Fruit fly (Drosophila melanogaster) whole organism, embryonic: ENCODE data around the gene Ir40a.

Experiments used
- Bgb ChIP-seq: fragments of 200-800 bp; sonication (Bioruptor generic); IDR thresholded peaks from 2 replicates; pipeline ENCODE4 v1.3.6; 2022; ENCODE audit warnings: missing biosample characterization, missing genetic modification characterization; ENCODE audit not compliant: partially characterized antibody
- Bteb2 ChIP-seq: fragments of 200-800 bp; sonication (Bioruptor generic); optimal IDR thresholded peaks from 2 replicates; lab custom pipeline; 2016; ENCODE audit warnings: missing biosample characterization, missing genetic modification characterization
- CG10462 ChIP-seq: fragments of 200-800 bp; sonication (Bioruptor generic); optimal IDR thresholded peaks from 2 replicates; lab custom pipeline; 2016; ENCODE audit warnings: missing biosample characterization, missing genetic modification characterization
- CG10654 ChIP-seq: fragments of 200-800 bp; sonication (Bioruptor generic); optimal IDR thresholded peaks from 2 replicates; lab custom pipeline; 2016; ENCODE audit warnings: missing biosample characterization, missing genetic modification characterization
- CG12744 ChIP-seq: fragments of 200-800 bp; sonication (Bioruptor generic); optimal IDR thresholded peaks from 2 replicates; lab custom pipeline; 2016; ENCODE audit warnings: missing biosample characterization, missing genetic modification characterization
- CG13287 ChIP-seq: fragments of 200-800 bp; sonication (Bioruptor generic); IDR thresholded peaks from 2 replicates; pipeline ENCODE4 v1.3.6; 2022; ENCODE audit warnings: missing biosample characterization, missing genetic modification characterization; ENCODE audit not compliant: partially characterized antibody
- CG14860 ChIP-seq: fragments of 200-800 bp; sonication (Bioruptor generic); IDR thresholded peaks from 3 replicates; pipeline ENCODE4 v1.3.6; 2022; ENCODE audit warnings: missing biosample characterization, missing genetic modification characterization; ENCODE audit not compliant: partially characterized antibody
- CG15011 ChIP-seq: fragments of 200-800 bp; sonication (Bioruptor generic); optimal IDR thresholded peaks from 3 replicates; lab custom pipeline; 2018; ENCODE audit warnings: missing biosample characterization, mild to moderate bottlenecking, missing genetic modification characterization
- CG1529 ChIP-seq: fragments of 200-800 bp; sonication (Bioruptor generic); optimal IDR thresholded peaks from 3 replicates; lab custom pipeline; 2018; ENCODE audit warnings: missing biosample characterization, missing genetic modification characterization
- CG16863 ChIP-seq: fragments of 200-800 bp; sonication (Bioruptor generic); optimal IDR thresholded peaks from 3 replicates; lab custom pipeline; 2016; ENCODE audit warnings: missing biosample characterization, missing genetic modification characterization
- CG17612 ChIP-seq: fragments of 200-800 bp; sonication (Bioruptor generic); IDR thresholded peaks from 2 replicates; pipeline ENCODE4 v1.3.6; 2022; ENCODE audit warnings: missing biosample characterization, missing genetic modification characterization
- CG3065 ChIP-seq: fragments of 200-800 bp; sonication (Bioruptor generic); optimal IDR thresholded peaks from 2 replicates; lab custom pipeline; 2016; ENCODE audit warnings: missing biosample characterization, missing genetic modification characterization
- CG31365 ChIP-seq: fragments of 200-800 bp; sonication (Bioruptor generic); optimal IDR thresholded peaks from 2 replicates; lab custom pipeline; 2018; ENCODE audit warnings: missing biosample characterization, mild to moderate bottlenecking, missing genetic modification characterization
- CG3407 ChIP-seq: fragments of 200-800 bp; sonication (Bioruptor generic); optimal IDR thresholded peaks from 2 replicates; lab custom pipeline; 2018; ENCODE audit warnings: missing biosample characterization, mild to moderate bottlenecking, missing genetic modification characterization
- CG34422 ChIP-seq: fragments of 200-800 bp; sonication (Bioruptor generic); IDR thresholded peaks from 3 replicates; pipeline ENCODE4 v1.3.6; 2022; ENCODE audit warnings: missing biosample characterization, missing genetic modification characterization
- CG3995 ChIP-seq: fragments of 200-800 bp; sonication (Bioruptor generic); optimal IDR thresholded peaks from 3 replicates; lab custom pipeline; 2016; ENCODE audit warnings: missing biosample characterization, missing genetic modification characterization
- CG5245 ChIP-seq: fragments of 200-800 bp; sonication (Bioruptor generic); optimal IDR thresholded peaks from 3 replicates; lab custom pipeline; 2016; ENCODE audit warnings: missing biosample characterization, missing genetic modification characterization
- CG6689 ChIP-seq: fragments of 200-800 bp; sonication (Bioruptor generic); IDR thresholded peaks from 2 replicates; pipeline ENCODE4 v1.3.6; 2022; ENCODE audit warnings: missing biosample characterization, missing genetic modification characterization
- CG6791 ChIP-seq: fragments of 200-800 bp; sonication (Bioruptor generic); IDR thresholded peaks from 3 replicates; pipeline ENCODE4 v1.3.6; 2022; ENCODE audit warnings: missing biosample characterization, missing genetic modification characterization; ENCODE audit not compliant: partially characterized antibody
- CG8089 ChIP-seq: fragments of 200-800 bp; sonication (Bioruptor generic); optimal IDR thresholded peaks from 3 replicates; lab custom pipeline; 2016; ENCODE audit warnings: missing biosample characterization, missing genetic modification characterization
- CG9817 ChIP-seq: fragments of 200-800 bp; sonication (Bioruptor generic); optimal IDR thresholded peaks from 2 replicates; lab custom pipeline; 2018; ENCODE audit warnings: missing biosample characterization, mild to moderate bottlenecking, missing genetic modification characterization, moderate library complexity
- CkIIα-i1 ChIP-seq: fragments of 200-800 bp; sonication (Bioruptor generic); IDR thresholded peaks from 2 replicates; pipeline ENCODE4 v1.3.6; 2022; ENCODE audit warnings: missing biosample characterization, missing genetic modification characterization
- D ChIP-seq, 2 experiments: fragments of 200-800 bp in 1 of 2; fragments of >200 bp in 1 of 2; sonication (Bioruptor generic) in 1 of 2; optimal IDR thresholded peaks; 2 replicates in 1 of 2; 3 replicates in 1 of 2; lab custom pipeline; 2017; ENCODE audit warnings: mild to moderate bottlenecking in 1 of 2, missing biosample characterization in 1 of 2, missing genetic modification characterization in 1 of 2, missing genetic modification reagents in 1 of 2
- Deaf1 ChIP-seq: fragments of 200-800 bp; optimal IDR thresholded peaks from 3 replicates; lab custom pipeline; 2019; ENCODE audit warnings: missing biosample characterization, mild to moderate bottlenecking, missing genetic modification characterization, moderate library complexity
- Dfd ChIP-seq, 2 experiments: fragments of >200 bp; optimal IDR thresholded peaks; 2 replicates each; lab custom pipeline; 2017; ENCODE audit warnings: missing biosample characterization in 2 of 2, missing genetic modification characterization in 2 of 2
- Doc3 ChIP-seq: fragments of 200-800 bp; sonication (Bioruptor generic); IDR thresholded peaks from 3 replicates; pipeline ENCODE4 v1.3.6; 2022; ENCODE audit warnings: missing biosample characterization, missing genetic modification characterization; ENCODE audit not compliant: partially characterized antibody
- Dp ChIP-seq: fragments of 200-800 bp; sonication (Bioruptor generic); optimal IDR thresholded peaks from 2 replicates; lab custom pipeline; 2018; ENCODE audit warnings: missing biosample characterization, mild to moderate bottlenecking, missing genetic modification characterization, moderate library complexity
- E2f1 ChIP-seq: fragments of 200-800 bp; sonication (Bioruptor generic); IDR thresholded peaks from 2 replicates; pipeline ENCODE4 v1.3.6; 2022; ENCODE audit warnings: missing biosample characterization, missing genetic modification characterization
- Ets97D ChIP-seq: fragments of 200-800 bp; sonication (Bioruptor generic); optimal IDR thresholded peaks from 3 replicates; lab custom pipeline; 2016; ENCODE audit warnings: missing biosample characterization, missing genetic modification characterization
- Gsc ChIP-seq: fragments of 200-800 bp; sonication (Bioruptor generic); IDR thresholded peaks from 2 replicates; pipeline ENCODE4 v1.3.6; 2022; ENCODE audit warnings: missing biosample characterization, missing genetic modification characterization
- HLHmδ ChIP-seq: fragments of 200-800 bp; sonication (Bioruptor generic); optimal IDR thresholded peaks from 2 replicates; lab custom pipeline; 2018; ENCODE audit warnings: missing biosample characterization, mild to moderate bottlenecking, missing genetic modification characterization, moderate library complexity
- MTF-1 ChIP-seq: fragments of 200-800 bp; sonication (Bioruptor generic); optimal IDR thresholded peaks from 2 replicates; lab custom pipeline; 2018; ENCODE audit warnings: missing biosample characterization, mild to moderate bottlenecking, missing genetic modification characterization, borderline replicate concordance
- Rx ChIP-seq: fragments of 200-800 bp; sonication (Bioruptor generic); IDR thresholded peaks from 2 replicates; pipeline ENCODE4 v1.3.6; 2022; ENCODE audit warnings: missing biosample characterization, missing genetic modification characterization
- Scr ChIP-seq: fragments of 200-800 bp; sonication (Bioruptor generic); IDR thresholded peaks from 2 replicates; pipeline ENCODE4 v1.3.6; 2022; ENCODE audit warnings: missing biosample characterization, missing genetic modification characterization; ENCODE audit not compliant: partially characterized antibody
- Stat92E ChIP-seq, 3 experiments: fragments of >200 bp in 2 of 3; fragments of 200-800 bp in 1 of 3; sonication (Bioruptor generic) in 1 of 3; optimal IDR thresholded peaks; 2 replicates each; lab custom pipeline; 2017 to 2019; ENCODE audit warnings: missing biosample characterization in 3 of 3, missing genetic modification characterization in 3 of 3, mild to moderate bottlenecking in 1 of 3, moderate library complexity in 1 of 3
- Xbp1 ChIP-seq: fragments of 200-800 bp; sonication (Bioruptor generic); optimal IDR thresholded peaks from 3 replicates; lab custom pipeline; 2016; ENCODE audit warnings: missing biosample characterization, mild to moderate bottlenecking, missing genetic modification characterization
- ac ChIP-seq: fragments of 200-800 bp; sonication (Bioruptor generic); optimal IDR thresholded peaks from 3 replicates; lab custom pipeline; 2017; ENCODE audit warnings: missing biosample characterization, mild to moderate bottlenecking, missing genetic modification characterization
- al ChIP-seq: fragments of 200-800 bp; sonication (Bioruptor generic); IDR thresholded peaks from 2 replicates; pipeline ENCODE4 v1.3.6; 2022; ENCODE audit warnings: missing biosample characterization, missing genetic modification characterization
- amos ChIP-seq: fragments of 200-800 bp; sonication (Bioruptor generic); IDR thresholded peaks from 2 replicates; pipeline ENCODE4 v1.3.6; 2022; ENCODE audit warnings: missing biosample characterization, missing genetic modification characterization; ENCODE audit not compliant: partially characterized antibody
- ci ChIP-seq: fragments of 200-800 bp; sonication (Bioruptor generic); IDR thresholded peaks from 3 replicates; pipeline ENCODE4 v1.3.6; 2022; ENCODE audit warnings: missing biosample characterization, missing genetic modification characterization
- nerfin-1 ChIP-seq: fragments of 200-800 bp; sonication (Bioruptor generic); optimal IDR thresholded peaks from 3 replicates; lab custom pipeline; 2019; ENCODE audit warnings: missing biosample characterization, mild to moderate bottlenecking, missing genetic modification characterization, moderate library complexity
- oc ChIP-seq: fragments of 200-800 bp; sonication (Bioruptor generic); optimal IDR thresholded peaks from 2 replicates; lab custom pipeline; 2018; ENCODE audit warnings: missing biosample characterization, mild to moderate bottlenecking, missing genetic modification characterization, moderate library complexity
- pfk ChIP-seq: fragments of 200-800 bp; sonication (Bioruptor generic); optimal IDR thresholded peaks from 2 replicates; lab custom pipeline; 2018; ENCODE audit warnings: missing biosample characterization, mild to moderate bottlenecking, missing genetic modification characterization, moderate library complexity
- sob ChIP-seq: fragments of 200-800 bp; sonication (Bioruptor generic); IDR thresholded peaks from 2 replicates; pipeline ENCODE4 v1.3.6; 2022; ENCODE audit warnings: missing biosample characterization, missing genetic modification characterization
- tgo ChIP-seq: fragments of 200-800 bp; sonication (Bioruptor generic); IDR thresholded peaks from 3 replicates; pipeline ENCODE4 v1.3.6; 2022; ENCODE audit warnings: missing biosample characterization, missing genetic modification characterization
- unc-4 ChIP-seq: fragments of 200-800 bp; sonication (Bioruptor generic); IDR thresholded peaks from 2 replicates; pipeline ENCODE4 v1.3.6; 2022; ENCODE audit warnings: missing biosample characterization, missing genetic modification characterization; ENCODE audit not compliant: partially characterized antibody
- vvl ChIP-seq: fragments of 200-800 bp; sonication (Bioruptor generic); IDR thresholded peaks from 2 replicates; pipeline ENCODE4 v1.3.6; 2022; ENCODE audit warnings: missing biosample characterization, missing genetic modification characterization
- zen ChIP-seq: fragments of 200-800 bp; sonication (Bioruptor generic); optimal IDR thresholded peaks from 3 replicates; lab custom pipeline; 2018; ENCODE audit warnings: missing biosample characterization, mild to moderate bottlenecking, missing genetic modification characterization, moderate library complexity
- zen2 ChIP-seq: fragments of 200-800 bp; sonication (Bioruptor generic); IDR thresholded peaks from 3 replicates; pipeline ENCODE4 v1.3.6; 2022; ENCODE audit warnings: missing biosample characterization, missing genetic modification characterization; ENCODE audit not compliant: partially characterized antibody

Gene Ir40a

DNA sequence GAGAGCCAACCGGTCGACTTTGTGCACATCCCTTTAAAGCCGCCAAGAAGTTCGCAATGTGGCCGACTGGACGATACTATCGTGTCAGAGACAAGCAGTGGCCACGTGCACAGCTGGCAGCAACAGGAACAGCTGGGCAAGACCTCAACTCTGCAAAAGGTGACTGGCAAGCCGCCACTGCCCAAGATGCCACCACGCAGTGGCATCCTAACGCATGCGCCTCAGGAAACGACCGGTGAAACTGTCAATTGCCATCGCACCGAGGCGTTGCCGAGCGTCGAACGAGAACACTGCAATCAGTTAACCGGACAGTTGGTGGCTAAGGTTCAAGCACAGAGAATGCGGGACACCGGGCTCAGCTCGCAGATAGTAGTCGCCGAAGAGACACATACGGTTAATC lies 67.9 kb downstream of the Ir40a start (continued):
- no peak for TF ChIP-seq CG12744 (GFP tag; lab: Kevin White, UChicago)
- TF ChIP-seq amos (GFP tag; lab: Robert Waterston, UW) = peak; percentile 61
- TF ChIP-seq CG34422 = 0 out of 3 replicates have a peak, but pooled peaks have one; percentile 18
- no peak for TF ChIP-seq MTF-1 (GFP tag; lab: Kevin White, UChicago)
- TF ChIP-seq sob (GFP tag; lab: Robert Waterston, UW) = 0 out of 2 replicates have a peak, but pooled peaks have one; percentile 8
- TF ChIP-seq nerfin-1 (tag; lab: Kevin White, UChicago) = peak; percentile 70
- peak; percentile 73 for TF ChIP-seq CG13287
- no peak for TF ChIP-seq CG16863 (GFP tag; lab: Kevin White, UChicago)
- TF ChIP-seq HLHmδ = no peak
- TF ChIP-seq CG10654 (GFP tag; lab: Kevin White, UChicago) = no peak
- TF ChIP-seq Deaf1 (tag; lab: Kevin White, UChicago) = peak; percentile 92
- TF ChIP-seq Xbp1 (GFP tag; lab: Kevin White, UChicago) = no peak
- TF ChIP-seq CG8089 (GFP tag; lab: Kevin White, UChicago) = no peak
- TF ChIP-seq CG5245 (GFP tag; lab: Kevin White, UChicago) = no peak
- 0 out of 2 replicates have a peak, but pooled peaks have one; percentile 4 for TF ChIP-seq CG6689
- no peak for TF ChIP-seq ci (GFP tag; lab: Robert Waterston, UW)
- 0 out of 2 replicates have a peak, but pooled peaks have one; percentile 8 for TF ChIP-seq vvl (GFP tag; lab: Robert Waterston, UW)
- TF ChIP-seq CG10462 = no peak
- no peak for TF ChIP-seq Ets97D (GFP tag; lab: Kevin White, UChicago)
- no peak for TF ChIP-seq CG1529
- no peak for TF ChIP-seq ac (GFP tag; lab: Kevin White, UChicago)
- TF ChIP-seq CG17612 = no peak
- TF ChIP-seq Bgb (GFP tag; lab: Robert Waterston, UW) = peak; percentile 50; the same call in 1 of the 2 replicates
- TF ChIP-seq CkIIα-i1 (GFP tag; lab: Robert Waterston, UW) = no peak
- TF ChIP-seq zen (tag; lab: Kevin White, UChicago) = no peak
- no peak for TF ChIP-seq Dp (GFP tag; lab: Kevin White, UChicago)
- TF ChIP-seq zen2 (GFP tag; lab: Robert Waterston, UW) = peak; percentile 21; the same call in 1 of the 3 replicates
- TF ChIP-seq E2f1 = no peak
- TF ChIP-seq Bteb2 = no peak
- no peak for TF ChIP-seq Rx (GFP tag; lab: Robert Waterston, UW)
- TF ChIP-seq Gsc (GFP tag; lab: Robert Waterston, UW) = no peak
- TF ChIP-seq CG3065 (GFP tag; lab: Kevin White, UChicago) = no peak
- no peak for TF ChIP-seq Stat92E (GFP tag; optimal IDR thresholded peaks at IDR 0.05; lab: Kevin White, UChicago)
- no peak for TF ChIP-seq CG3407 (GFP tag; lab: Kevin White, UChicago)
- TF ChIP-seq tgo (GFP tag; lab: Robert Waterston, UW) = no peak
- TF ChIP-seq D (optimal IDR thresholded peaks at IDR 0.05; lab: Kevin White, UChicago) = no peak
- TF ChIP-seq D (GFP tag; optimal IDR thresholded peaks at IDR 0.05; lab: Kevin White, UChicago) = no peak
- TF ChIP-seq CG9817 (tag; lab: Kevin White, UChicago) = no peak
- TF ChIP-seq CG14860 (GFP tag; lab: Robert Waterston, UW) = 0 out of 3 replicates have a peak, but pooled peaks have one; percentile 30
- no peak for TF ChIP-seq oc (tag; lab: Kevin White, UChicago)
- no peak for TF ChIP-seq CG15011 (GFP tag; lab: Kevin White, UChicago)
- TF ChIP-seq unc-4 (GFP tag; lab: Robert Waterston, UW) = peak; percentile 67
- TF ChIP-seq CG31365 = peak; percentile 24
- TF ChIP-seq pfk = no peak
- TF ChIP-seq Doc3 (GFP tag; lab: Robert Waterston, UW) = peak; percentile 48; the same call in 2 of the 3 replicates
- TF ChIP-seq Dfd (GFP tag; optimal IDR thresholded peaks at IDR 0.05; lab: Kevin White, UChicago) = no peak
- TF ChIP-seq Scr (GFP tag; lab: Robert Waterston, UW) = peak; percentile 57
- no peak for TF ChIP-seq CG6791 (GFP tag; lab: Robert Waterston, UW)
- TF ChIP-seq al (GFP tag; lab: Robert Waterston, UW) = no peak
- TF ChIP-seq CG3995 (GFP tag; lab: Kevin White, UChicago) = no peak
